Worm (Caenorhabditis elegans): ENCODE data around the gene mec-7.

DNA sequence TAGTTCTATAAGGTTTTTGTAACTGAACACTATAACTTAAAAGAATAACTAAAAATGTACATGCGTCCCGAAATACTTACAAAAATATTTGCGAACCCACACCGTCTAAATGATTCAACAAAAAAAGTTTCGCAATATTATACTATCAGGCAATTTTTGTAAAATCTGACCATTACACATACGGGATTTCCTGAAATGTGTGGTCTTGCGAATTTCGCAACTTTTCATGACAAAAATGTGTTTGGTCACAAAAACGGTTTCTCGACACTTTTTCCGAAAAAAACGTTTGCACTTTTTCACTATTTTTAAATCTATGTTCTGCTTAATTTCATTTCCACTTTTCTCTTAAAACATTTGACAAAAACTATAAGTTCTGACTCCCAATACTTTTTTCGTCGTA, 38.7 kb upstream of the mec-7 start:
- TF ChIP-seq flt-1 (GFP tag; IDR thresholded peaks at IDR 0.05) (no peak), tbx-11 (GFP tag; IDR thresholded peaks at IDR 0.05) (no peak), tbx-37 (GFP tag; conservative IDR thresholded peaks at IDR 0.05) (no peak), sea-1 (GFP tag; conservative IDR thresholded peaks at IDR 0.05) (no peak), ama-1 (optimal IDR thresholded peaks at IDR 0.05) (no peak)
